Worm (Caenorhabditis elegans): ENCODE data around the gene Y48C3A.5.

Y48C3A.5 gene

ce11 chrII:13237829-13238404, 33.0 kb upstream of the Y48C3A.5 start, which contains the start of gene romo-1 (continued):
- no peak for TF ChIP-seq unc-62 (GFP tag; optimal IDR thresholded peaks at IDR 0.05)
- TF ChIP-seq nhr-10 (tag; optimal IDR thresholded peaks at IDR 0.05), result no peak
- no peak for TF ChIP-seq egl-27 (tag; optimal IDR thresholded peaks at IDR 0.05)
- TF ChIP-seq nhr-25 (tag; optimal IDR thresholded peaks at IDR 0.05), result peak; percentile 56
- peak; percentile 95 for TF ChIP-seq gmeb-1 (tag; optimal IDR thresholded peaks at IDR 0.05)
- peak; percentile 70 to 91 for TF ChIP-seq lsy-2 (tag; optimal IDR thresholded peaks at IDR 0.05)
- TF ChIP-seq R02D3.7 (tag; optimal IDR thresholded peaks at IDR 0.05), result peak; percentile 19

ce11 chrII:13239593-13239992, 31.3 kb upstream of the Y48C3A.5 start:
- no peak for TF ChIP-seq nhr-10 (tag; optimal IDR thresholded peaks at IDR 0.05)
- no peak for TF ChIP-seq peb-1 (tag; optimal IDR thresholded peaks at IDR 0.05)
- TF ChIP-seq ztf-11 (tag; optimal IDR thresholded peaks at IDR 0.05), result no peak
- TF ChIP-seq mdl-1 (tag; optimal IDR thresholded peaks at IDR 0.05), result no peak
- TF ChIP-seq lin-11 (tag; optimal IDR thresholded peaks at IDR 0.05), result no peak
- no peak for TF ChIP-seq R02D3.7 (tag; optimal IDR thresholded peaks at IDR 0.05)
- TF ChIP-seq lin-39 (tag; optimal IDR thresholded peaks at IDR 0.05), result no peak
- TF ChIP-seq nhr-12 (tag; optimal IDR thresholded peaks at IDR 0.05), result no peak
- no peak for TF ChIP-seq ceh-82 (tag; optimal IDR thresholded peaks at IDR 0.05)
- no peak for TF ChIP-seq mbf-1 (tag; optimal IDR thresholded peaks at IDR 0.05)
- no peak for TF ChIP-seq ceh-16 (tag; optimal IDR thresholded peaks at IDR 0.05)
- TF ChIP-seq lin-13 (GFP tag; optimal IDR thresholded peaks at IDR 0.05), result no peak
- no peak for TF ChIP-seq lsy-2 (tag; optimal IDR thresholded peaks at IDR 0.05)
- no peak for TF ChIP-seq nhr-21 (tag; optimal IDR thresholded peaks at IDR 0.05)
- no peak for TF ChIP-seq nhr-6 (tag; optimal IDR thresholded peaks at IDR 0.05)
- TF ChIP-seq elt-3 (tag; optimal IDR thresholded peaks at IDR 0.05), result no peak
- TF ChIP-seq F13H6.1 (tag; optimal IDR thresholded peaks at IDR 0.05), result no peak

ce11 chrII:13243021-13243420, 27.9 kb upstream of the Y48C3A.5 start, which contains the start of gene F15D4.4:
F15D4.4 (minus strand) TSS chrII:13243121.
- TF ChIP-seq nhr-10 (tag; optimal IDR thresholded peaks at IDR 0.05) (no peak), sma-3 (GFP tag; optimal IDR thresholded peaks at IDR 0.05) (no peak), lsy-2 (tag; optimal IDR thresholded peaks at IDR 0.05) (no peak), lin-11 (tag; optimal IDR thresholded peaks at IDR 0.05) (no peak), elt-3 (tag; optimal IDR thresholded peaks at IDR 0.05) (no peak), alr-1 (tag; optimal IDR thresholded peaks at IDR 0.05) (no peak), blmp-1 (tag; optimal IDR thresholded peaks at IDR 0.05; ENCODE audit: insufficient read depth) (no peak), F13H6.1 (tag; optimal IDR thresholded peaks at IDR 0.05) (no peak), skn-1 (tag; optimal IDR thresholded peaks at IDR 0.05) (no peak), zag-1 (tag; optimal IDR thresholded peaks at IDR 0.05) (no peak), nhr-25 (tag; optimal IDR thresholded peaks at IDR 0.05) (no peak), unc-39 (tag; optimal IDR thresholded peaks at IDR 0.05) (no peak), lin-13 (GFP tag; optimal IDR thresholded peaks at IDR 0.05) (no peak), ztf-11 (tag; optimal IDR thresholded peaks at IDR 0.05) (no peak), egl-27 (tag; optimal IDR thresholded peaks at IDR 0.05) (no peak), nhr-77 (tag; optimal IDR thresholded peaks at IDR 0.05) (no peak), sma-9 (GFP tag; optimal IDR thresholded peaks at IDR 0.05) (no peak), sma-9 (tag; optimal IDR thresholded peaks at IDR 0.05) (no peak), snpc-4 (tag; optimal IDR thresholded peaks at IDR 0.05) (no peak), unc-55 (GFP tag; optimal IDR thresholded peaks at IDR 0.05) (no peak), ZK546.5 (tag; optimal IDR thresholded peaks at IDR 0.05) (no peak)

- TF ChIP-seq unc-55 (GFP tag; optimal IDR thresholded peaks at IDR 0.05) (no peak), ceh-82 (tag; optimal IDR thresholded peaks at IDR 0.05) (no peak), zag-1 (tag; optimal IDR thresholded peaks at IDR 0.05) (no peak), aly-2 (tag; optimal IDR thresholded peaks at IDR 0.05) (no peak), nhr-237 (tag; optimal IDR thresholded peaks at IDR 0.05) (no peak), ztf-11 (tag; optimal IDR thresholded peaks at IDR 0.05) (no peak)
These were observed 25.8 kb upstream of the Y48C3A.5 start, which contains the start of gene F15D4.5 for ce11 chrII:13245076-13245475. F15D4.5 (plus strand) TSS chrII:13245376.

ce11 chrII:13248886-13249285, 22.0 kb upstream of the Y48C3A.5 start, which contains the start of gene F15D4.6:
F15D4.6 (plus strand) TSS chrII:13249186.
- TF ChIP-seq zag-1 (tag; optimal IDR thresholded peaks at IDR 0.05) (no peak), F13H6.1 (tag; optimal IDR thresholded peaks at IDR 0.05) (no peak), lin-13 (GFP tag; optimal IDR thresholded peaks at IDR 0.05) (no peak), ZK546.5 (tag; optimal IDR thresholded peaks at IDR 0.05) (no peak), gmeb-1 (tag; optimal IDR thresholded peaks at IDR 0.05) (no peak), R02D3.7 (tag; optimal IDR thresholded peaks at IDR 0.05) (no peak), fos-1 (tag; optimal IDR thresholded peaks at IDR 0.05) (no peak)

Data from whole organism, L2 larva.